Worm (Caenorhabditis elegans) whole organism, L1 larva: ENCODE measurements around the gene mrpl-11.

Source experiments
- F16B12.6 ChIP-seq: fragments of 150-350 bp; optimal IDR thresholded peaks from 2 replicates; lab custom pipeline; 2014; ENCODE audit warnings: missing biosample characterization, missing genetic modification characterization
- ama-1 ChIP-seq: fragments of 150-350 bp; optimal IDR thresholded peaks from 2 replicates; lab custom pipeline; 2014
- ceh-8 ChIP-seq: fragments of 200-800 bp; sonication (Bioruptor generic); optimal IDR thresholded peaks from 2 replicates; lab custom pipeline; 2018; ENCODE audit warnings: mild to moderate bottlenecking, missing genetic modification characterization, moderate library complexity, missing compliant biosample characterization
- efl-1 ChIP-seq, 4 experiments: fragments of 150-350 bp; optimal IDR thresholded peaks in 3 of 4; peaks in 1 of 4; 1 replicate in 1 of 4; 2 replicates in 3 of 4; lab custom pipeline; 2014; ENCODE audit warnings: missing biosample characterization in 2 of 4, missing genetic modification characterization in 2 of 4, missing genetic modification reagents in 2 of 4
- egl-13 ChIP-seq: sonication (generic microtip); optimal IDR thresholded peaks from 2 replicates; lab custom pipeline; 2016; ENCODE audit warnings: missing genotype, missing genetic modification reagents, missing genetic modification characterization, missing compliant biosample characterization
- egl-27 ChIP-seq, 2 experiments: fragments of 150-350 bp in 1 of 2; sonication (generic microtip); optimal IDR thresholded peaks; 3 replicates each; lab custom pipeline; 2017 to 2018; ENCODE audit warnings: missing biosample characterization in 2 of 2, missing genetic modification characterization in 2 of 2, missing genetic modification reagents in 2 of 2
- elt-2 ChIP-seq: sonication (generic microtip); optimal IDR thresholded peaks from 2 replicates; lab custom pipeline; 2016; ENCODE audit warnings: missing genetic modification characterization, mild to moderate bottlenecking, inconsistent platforms, missing compliant biosample characterization, missing genetic modification reagents
- elt-3 ChIP-seq, 6 experiments: fragments of 150-350 bp in 1 of 6; sonication (generic microtip); optimal IDR thresholded peaks; 2 replicates each; lab custom pipeline; 2017 to 2018; ENCODE audit warnings: missing biosample characterization in 6 of 6, missing genetic modification characterization in 6 of 6, inconsistent platforms in 1 of 6
- fkh-10 ChIP-seq: sonication (generic microtip); optimal IDR thresholded peaks from 2 replicates; lab custom pipeline; 2017; ENCODE audit warnings: missing biosample characterization, missing genetic modification reagents, missing genetic modification characterization
- grh-1 ChIP-seq: fragments of 200-800 bp; sonication (Bioruptor generic); IDR thresholded peaks from 2 replicates; pipeline ENCODE4 v1.3.6; 2022; ENCODE audit warnings: missing genetic modification reagents, missing genetic modification characterization, missing compliant biosample characterization
- hlh-4 ChIP-seq: sonication (generic microtip); optimal IDR thresholded peaks from 2 replicates; lab custom pipeline; 2016; ENCODE audit warnings: mild to moderate bottlenecking, missing genetic modification characterization, missing compliant biosample characterization
- hpl-2 ChIP-seq: fragments of 150-350 bp; optimal IDR thresholded peaks from 2 replicates; lab custom pipeline; 2014; ENCODE audit warnings: missing biosample characterization, missing genetic modification reagents, missing genetic modification characterization
- lin-13 ChIP-seq: fragments of 150-350 bp; optimal IDR thresholded peaks from 2 replicates; lab custom pipeline; 2014; ENCODE audit warnings: missing biosample characterization, missing genetic modification reagents, missing genetic modification characterization
- lin-14 ChIP-seq: fragments of 200-800 bp; sonication (Bioruptor generic); optimal IDR thresholded peaks from 2 replicates; lab custom pipeline; 2018; ENCODE audit warnings: mild to moderate bottlenecking, missing genetic modification characterization, moderate library complexity, missing compliant biosample characterization
- lin-15B ChIP-seq: fragments of 150-350 bp; sonication (generic microtip); optimal IDR thresholded peaks from 3 replicates; lab custom pipeline; 2014; ENCODE audit warnings: missing biosample characterization, missing genetic modification characterization
- lin-35 ChIP-seq, 2 experiments: fragments of 150-350 bp; optimal IDR thresholded peaks; 2 replicates each; lab custom pipeline; 2014; ENCODE audit warnings: missing biosample characterization in 2 of 2, missing genetic modification characterization in 2 of 2, missing genetic modification reagents in 2 of 2
- lin-39 ChIP-seq: fragments of 150-350 bp; optimal IDR thresholded peaks from 2 replicates; lab custom pipeline; 2014; ENCODE audit warnings: missing biosample characterization, missing genetic modification reagents, missing genetic modification characterization
- mdl-1 ChIP-seq, 2 experiments: fragments of 150-350 bp; optimal IDR thresholded peaks; 2 replicates each; lab custom pipeline; 2014 to 2017; ENCODE audit warnings: missing biosample characterization in 2 of 2, missing genetic modification characterization in 2 of 2, inconsistent platforms in 1 of 2
- nhr-19 ChIP-seq: fragments of 200-800 bp; sonication (Bioruptor generic); conservative IDR thresholded peaks from 2 replicates; pipeline ENCODE4 v1.3.6; 2022; ENCODE audit warnings: missing genetic modification characterization, missing compliant biosample characterization
- nhr-47 ChIP-seq: sonication (generic microtip); optimal IDR thresholded peaks from 2 replicates; lab custom pipeline; 2016; ENCODE audit warnings: mild to moderate bottlenecking, missing genetic modification characterization, moderate library complexity, missing compliant biosample characterization
- nhr-76 ChIP-seq: sonication (generic microtip); optimal IDR thresholded peaks from 2 replicates; lab custom pipeline; 2017; ENCODE audit warnings: missing biosample characterization, missing genetic modification characterization
- nhr-77 ChIP-seq: fragments of 150-350 bp; optimal IDR thresholded peaks from 2 replicates; lab custom pipeline; 2014; ENCODE audit warnings: missing biosample characterization, missing genetic modification characterization
- pax-3 ChIP-seq: fragments of 200-800 bp; sonication (Bioruptor generic); optimal IDR thresholded peaks from 2 replicates; lab custom pipeline; 2018; ENCODE audit warnings: mild to moderate bottlenecking, missing genetic modification characterization, moderate library complexity, missing compliant biosample characterization
- skn-1 ChIP-seq: fragments of 150-350 bp; optimal IDR thresholded peaks from 2 replicates; lab custom pipeline; 2014; ENCODE audit warnings: missing biosample characterization, missing genetic modification characterization
- snu-23 ChIP-seq: sonication (generic microtip); optimal IDR thresholded peaks from 2 replicates; lab custom pipeline; 2016; ENCODE audit warnings: missing genetic modification characterization, missing compliant biosample characterization
- tbx-2 ChIP-seq: sonication (generic microtip); optimal IDR thresholded peaks from 2 replicates; lab custom pipeline; 2016; ENCODE audit warnings: missing genetic modification characterization, missing compliant biosample characterization
- unc-98 ChIP-seq: fragments of 200-800 bp; sonication (Bioruptor generic); IDR thresholded peaks from 2 replicates; pipeline ENCODE4 v1.3.6; 2022; ENCODE audit warnings: missing genetic modification characterization, missing compliant biosample characterization
- zip-4 ChIP-seq: fragments of 200-800 bp; sonication (Bioruptor generic); optimal IDR thresholded peaks from 2 replicates; lab custom pipeline; 2018; ENCODE audit warnings: mild to moderate bottlenecking, missing genetic modification characterization, moderate library complexity, missing compliant biosample characterization
- ztf-11 ChIP-seq, 2 experiments: sonication (generic microtip); optimal IDR thresholded peaks; 2 replicates each; lab custom pipeline; 2016 to 2017; ENCODE audit warnings: missing genetic modification characterization in 2 of 2, missing biosample characterization in 1 of 2, missing compliant biosample characterization in 1 of 2

mrpl-11 gene

ce11 chrIII:8741276-8741860 is 23.9 kb downstream of the mrpl-11 start, which contains the start of gene pdhk-2 (continued):
- TF ChIP-seq egl-13 (tag; lab: Kevin White, UChicago), result peak; percentile 93
- TF ChIP-seq nhr-76 (tag; lab: Kevin White, UChicago), result no peak
- TF ChIP-seq unc-98 (GFP tag; lab: Robert Waterston, UW), result peak; percentile 47; the same call in 1 of the 2 replicates
- TF ChIP-seq hlh-4 (tag; lab: Kevin White, UChicago), result no peak
- TF ChIP-seq ama-1 (lab: Kevin White, UChicago), result peak; percentile 74
- TF ChIP-seq zip-4 (GFP tag; lab: Kevin White, UChicago), result peak; percentile 89
- TF ChIP-seq nhr-77 (tag; lab: Kevin White, UChicago), result peak; percentile 85
- TF ChIP-seq ztf-11 (tag; optimal IDR thresholded peaks at IDR 0.05; lab: Kevin White, UChicago), result peak in 1 of 2 experiments; percentile 84
- peak; percentile 97 for TF ChIP-seq tbx-2 (tag; lab: Kevin White, UChicago)
- TF ChIP-seq lin-15B (tag; lab: Kevin White, UChicago), result peak; percentile 90

ce11 chrIII:8741955-8742354 is 24.5 kb downstream of the mrpl-11 start:
- TF ChIP-seq efl-1 (optimal IDR thresholded peaks at IDR 0.05; lab: Kevin White, UChicago) (no peak), efl-1 (GFP tag; optimal IDR thresholded peaks at IDR 0.05 in 1 of 2; lab: Kevin White, UChicago) (peak in 1 of 2 experiments; percentile 91), lin-13 (GFP tag; lab: Kevin White, UChicago) (no peak), elt-3 (tag; optimal IDR thresholded peaks at IDR 0.05; lab: Kevin White, UChicago) (no peak), hpl-2 (no peak)

ce11 chrIII:8742584-8742983 is 25.1 kb downstream of the mrpl-11 start:
- TF ChIP-seq snu-23 (GFP tag; lab: Kevin White, UChicago) (no peak), lin-35 (GFP tag; optimal IDR thresholded peaks at IDR 0.05; lab: Kevin White, UChicago) (no peak), ceh-8 (no peak), nhr-19 (GFP tag; lab: Robert Waterston, UW) (no peak), mdl-1 (tag; optimal IDR thresholded peaks at IDR 0.05; lab: Kevin White, UChicago) (no peak), grh-1 (GFP tag; lab: Robert Waterston, UW) (no peak), tbx-2 (tag; lab: Kevin White, UChicago) (no peak), efl-1 (optimal IDR thresholded peaks at IDR 0.05; lab: Kevin White, UChicago) (no peak), efl-1 (GFP tag; optimal IDR thresholded peaks at IDR 0.05 in 1 of 2; lab: Kevin White, UChicago) (peak in 1 of 2 experiments; percentile 72), fkh-10 (GFP tag; lab: Kevin White, UChicago) (peak; percentile 70), nhr-47 (tag; lab: Kevin White, UChicago) (no peak), pax-3 (tag; lab: Kevin White, UChicago) (no peak)

ce11 chrIII:8743796-8744404 is 26.5 kb downstream of the mrpl-11 start, which contains the start of gene ZK370.6:
Gene ZK370.6, minus strand, starts transcription at chrIII:8743846.
- TF ChIP-seq lin-13 (GFP tag; lab: Kevin White, UChicago), result no peak
- no peak for TF ChIP-seq egl-27 (tag; optimal IDR thresholded peaks at IDR 0.05; lab: Kevin White, UChicago)
- no peak for TF ChIP-seq elt-2 (tag; lab: Kevin White, UChicago)
- TF ChIP-seq lin-14 (GFP tag; lab: Kevin White, UChicago), result peak; percentile 16
- TF ChIP-seq F16B12.6 (tag; lab: Kevin White, UChicago), result no peak
- no peak for TF ChIP-seq lin-39 (tag; lab: Kevin White, UChicago)
- TF ChIP-seq skn-1 (tag; lab: Kevin White, UChicago), result no peak
- TF ChIP-seq, all 84 proteins: peak for 1

- TF ChIP-seq nhr-47 (tag; lab: Kevin White, UChicago) (no peak), lin-14 (GFP tag; lab: Kevin White, UChicago) (peak; percentile 1)
Measured at ce11 chrIII:8744765-8745164, 27.3 kb downstream of the mrpl-11 start.
